Worm (Caenorhabditis elegans) whole organism, early embryonic: ENCODE results near the gene wdfy-2.

Source experiments
- ama-1 ChIP-seq: fragments of 150-350 bp; optimal IDR thresholded peaks from 2 replicates; lab custom pipeline; 2014
- ceh-36 ChIP-seq: sonication (generic microtip); optimal IDR thresholded peaks from 2 replicates; lab custom pipeline; 2016; ENCODE audit warnings: missing genetic modification characterization, inconsistent platforms, missing compliant biosample characterization
- flt-1 ChIP-seq: fragments of 200-800 bp; sonication (Bioruptor generic); IDR thresholded peaks from 2 replicates; pipeline ENCODE4 v1.3.6; 2022; ENCODE audit warnings: missing genetic modification characterization, missing compliant biosample characterization
- sea-1 ChIP-seq: fragments of 200-800 bp; sonication (Bioruptor generic); conservative IDR thresholded peaks from 2 replicates; pipeline ENCODE4 v1.3.6; 2022; ENCODE audit warnings: missing genetic modification characterization, missing compliant biosample characterization

ce11 chrII:9325555-9325954 lies 5.9 kb downstream of the wdfy-2 start:
- TF ChIP-seq ceh-36 (tag; lab: Kevin White, UChicago) (no peak), flt-1 (no peak), sea-1 (GFP tag; lab: Robert Waterston, UW) (no peak), ama-1 (lab: Kevin White, UChicago) (no peak)
